Fruit fly (Drosophila melanogaster) Kc167 (cell line): ENCODE measurements around the gene CG13362.

Experiments
- Myc ChIP-seq: fragments of >200 bp; optimal IDR thresholded peaks from 2 replicates; lab custom pipeline; 2017; ENCODE audit warnings: missing external identifiers
- Sin3A ChIP-seq: fragments of >200 bp; optimal IDR thresholded peaks from 2 replicates; lab custom pipeline; 2018; ENCODE audit warnings: missing external identifiers
- h ChIP-seq: fragments of >200 bp; optimal IDR thresholded peaks from 3 replicates; lab custom pipeline; 2018; ENCODE audit warnings: missing external identifiers
- insv ChIP-seq: fragments of >200 bp; optimal IDR thresholded peaks from 3 replicates; lab custom pipeline; 2018; ENCODE audit warnings: missing external identifiers
- psq ChIP-seq: fragments of >200 bp; optimal IDR thresholded peaks from 2 replicates; lab custom pipeline; 2017; ENCODE audit warnings: missing external identifiers
- ttk ChIP-seq: sonication (Bioruptor generic); optimal IDR thresholded peaks from 2 replicates; lab custom pipeline; 2017; ENCODE audit warnings: missing external identifiers

dm6 chrX:739621-740216, 11.4 kb downstream of the CG13362 start:
- TF ChIP-seq insv (lab: Kevin White, UChicago): no peak
- no peak for TF ChIP-seq Myc (lab: Kevin White, UChicago)
- TF ChIP-seq Sin3A (lab: Kevin White, UChicago): no peak
- TF ChIP-seq ttk (lab: Kevin White, UChicago): no peak
- no peak for TF ChIP-seq psq
- no peak for TF ChIP-seq h
